Worm (Caenorhabditis elegans) whole organism, L2 larva: ENCODE results near the gene str-253.

ENCODE experiments used
- F13H6.1 ChIP-seq: sonication (generic microtip); optimal IDR thresholded peaks from 2 replicates; lab custom pipeline; 2016; ENCODE audit warnings: missing genetic modification characterization, missing compliant biosample characterization
- ZK546.5 ChIP-seq: sonication (generic microtip); optimal IDR thresholded peaks from 2 replicates; lab custom pipeline; 2017; ENCODE audit warnings: missing biosample characterization, missing genetic modification characterization
- alr-1 ChIP-seq: fragments of 150-350 bp; optimal IDR thresholded peaks from 2 replicates; lab custom pipeline; 2014; ENCODE audit warnings: missing biosample characterization, missing genetic modification characterization
- ceh-16 ChIP-seq: fragments of 150-350 bp; optimal IDR thresholded peaks from 2 replicates; lab custom pipeline; 2014; ENCODE audit warnings: missing biosample characterization, missing genetic modification characterization
- ceh-82 ChIP-seq: fragments of 150-350 bp; optimal IDR thresholded peaks from 2 replicates; lab custom pipeline; 2014; ENCODE audit warnings: missing biosample characterization, missing genetic modification characterization
- fos-1 ChIP-seq: fragments of 150-350 bp; optimal IDR thresholded peaks from 2 replicates; lab custom pipeline; 2014; ENCODE audit warnings: missing biosample characterization, missing genetic modification characterization
- gmeb-1 ChIP-seq: fragments of 150-350 bp; optimal IDR thresholded peaks from 2 replicates; lab custom pipeline; 2014; ENCODE audit warnings: missing biosample characterization, missing genetic modification characterization
- lin-13 ChIP-seq: fragments of 150-350 bp; optimal IDR thresholded peaks from 2 replicates; lab custom pipeline; 2014; ENCODE audit warnings: missing biosample characterization, missing genetic modification reagents, missing genetic modification characterization
- lsy-2 ChIP-seq, 2 experiments: fragments of 150-350 bp in 1 of 2; sonication (generic microtip) in 1 of 2; optimal IDR thresholded peaks; 2 replicates each; lab custom pipeline; 2014 to 2017; ENCODE audit warnings: missing biosample characterization in 2 of 2, missing genetic modification characterization in 2 of 2
- sma-3 ChIP-seq: sonication (generic microtip); optimal IDR thresholded peaks from 2 replicates; lab custom pipeline; 2016; ENCODE audit warnings: missing genetic modification reagents, missing genetic modification characterization, missing compliant biosample characterization
- snpc-4 ChIP-seq: fragments of 150-350 bp; optimal IDR thresholded peaks from 2 replicates; lab custom pipeline; 2014; ENCODE audit warnings: missing biosample characterization, missing genetic modification characterization
- unc-62 ChIP-seq: fragments of 150-350 bp; optimal IDR thresholded peaks from 2 replicates; lab custom pipeline; 2014; ENCODE audit warnings: missing biosample characterization, missing genetic modification reagents, missing genetic modification characterization
- zag-1 ChIP-seq: fragments of 150-350 bp; optimal IDR thresholded peaks from 2 replicates; lab custom pipeline; 2014; ENCODE audit warnings: missing biosample characterization, missing genetic modification characterization
- ztf-4 ChIP-seq: fragments of 150-350 bp; optimal IDR thresholded peaks from 2 replicates; lab custom pipeline; 2014; ENCODE audit warnings: missing biosample characterization, missing genetic modification characterization

ce11 chrV:2281499-2281898, 27.1 kb upstream of the str-253 start, which contains the start of gene nhr-228:
- TF ChIP-seq snpc-4, result no peak
- peak in 1 of 2 experiments; percentile 54 for TF ChIP-seq lsy-2 (tag; optimal IDR thresholded peaks at IDR 0.05; lab: Kevin White, UChicago)
- TF ChIP-seq ceh-82 (tag; lab: Kevin White, UChicago), result no peak
- no peak for TF ChIP-seq alr-1 (tag; lab: Kevin White, UChicago)
- TF ChIP-seq unc-62 (GFP tag; lab: Kevin White, UChicago), result no peak
- TF ChIP-seq sma-3 (GFP tag; lab: Kevin White, UChicago), result no peak
- TF ChIP-seq fos-1 (tag; lab: Kevin White, UChicago), result peak; percentile 74
- peak; percentile 15 for TF ChIP-seq F13H6.1 (tag; lab: Kevin White, UChicago)
- TF ChIP-seq ztf-4 (tag; lab: Kevin White, UChicago), result no peak
- no peak for TF ChIP-seq lin-13 (GFP tag; lab: Kevin White, UChicago)
- TF ChIP-seq ceh-16 (tag; lab: Kevin White, UChicago), result no peak
- TF ChIP-seq ZK546.5 (tag; lab: Kevin White, UChicago), result no peak
- no peak for TF ChIP-seq zag-1 (tag; lab: Kevin White, UChicago)
- TF ChIP-seq gmeb-1 (tag; lab: Kevin White, UChicago), result peak; percentile 13
